Comparison of ENCODE assay signal across 1 fruit fly cellular context in genomic region chr2L:6797408-6797807, dm6.
TF ChIP-seq lines count a peak whose summit lies in the region.

No protein-coding gene starts in this region.

TF ChIP-seq in whole organism, embryonic, 481 proteins besides CTCF, POLR2A, EP300 and RAD21 (continued from another document and continues in another):
- TF ChIP-seq CG17359 (tag; optimal IDR thresholded peaks at IDR 0.05; lab: Kevin White, UChicago) (peak; percentile 97), B-H2 (GFP tag; optimal IDR thresholded peaks at IDR 0.05; lab: Kevin White, UChicago) (peak; percentile 39), Nf-YC (tag; optimal IDR thresholded peaks at IDR 0.05; lab: Kevin White, UChicago) (peak; percentile 35), CG6689 (GFP tag; IDR thresholded peaks at IDR 0.05; lab: Robert Waterston, UW) (no peak), CG17385 (GFP tag; optimal IDR thresholded peaks at IDR 0.05; lab: Kevin White, UChicago) (no peak), bcd (GFP tag; optimal IDR thresholded peaks at IDR 0.05; lab: Kevin White, UChicago) (peak; percentile 47), CG7987 (GFP tag; optimal IDR thresholded peaks at IDR 0.05; lab: Kevin White, UChicago) (no peak), CG18262 (tag; optimal IDR thresholded peaks at IDR 0.05; lab: Kevin White, UChicago) (peak; percentile 39), lilli (GFP tag; optimal IDR thresholded peaks at IDR 0.05; lab: Kevin White, UChicago) (peak; percentile 51), fd102C (GFP tag; optimal IDR thresholded peaks at IDR 0.05; lab: Kevin White, UChicago) (peak; percentile 9), Atf6 (GFP tag; IDR thresholded peaks at IDR 0.05; lab: Robert Waterston, UW) (peak; percentile 18; the same call in 1 of the 2 replicates), MTF-1 (GFP tag; optimal IDR thresholded peaks at IDR 0.05; lab: Kevin White, UChicago; ENCODE audit: borderline replicate concordance) (peak; percentile 36), tll (GFP tag; optimal IDR thresholded peaks at IDR 0.05; lab: Kevin White, UChicago) (no peak), sens-2 (GFP tag; IDR thresholded peaks at IDR 0.05; lab: Robert Waterston, UW) (no peak), CG4820 (GFP tag; optimal IDR thresholded peaks at IDR 0.05; lab: Kevin White, UChicago) (no peak), CG31388 (GFP tag; optimal IDR thresholded peaks at IDR 0.05; lab: Kevin White, UChicago) (no peak), wdn (GFP tag; IDR thresholded peaks at IDR 0.05; lab: Robert Waterston, UW) (no peak), pan (optimal IDR thresholded peaks at IDR 0.05; lab: Kevin White, UChicago) (no peak), pan (GFP tag; optimal IDR thresholded peaks at IDR 0.05 in 1 of 2, IDR thresholded peaks at IDR 0.05 in 1 of 2) (peak in 1 of 2 experiments; percentile 30), lbe (GFP tag; optimal IDR thresholded peaks at IDR 0.05; lab: Kevin White, UChicago) (no peak), E2f1 (GFP tag; IDR thresholded peaks at IDR 0.05; lab: Robert Waterston, UW) (0 out of 2 replicates have a peak, but pooled peaks have one; percentile 19), CG13287 (GFP tag; IDR thresholded peaks at IDR 0.05; lab: Robert Waterston, UW; ENCODE audit: partially characterized antibody) (peak; percentile 75), CG10959 (GFP tag; IDR thresholded peaks at IDR 0.05; lab: Robert Waterston, UW) (no peak), pho (GFP tag; optimal IDR thresholded peaks at IDR 0.05; lab: Kevin White, UChicago) (no peak), Vsx1 (GFP tag; optimal IDR thresholded peaks at IDR 0.05; lab: Kevin White, UChicago) (no peak), Hsf (GFP tag; optimal IDR thresholded peaks at IDR 0.05; lab: Kevin White, UChicago) (peak; percentile 47), MESR4 (GFP tag; optimal IDR thresholded peaks at IDR 0.05; lab: Kevin White, UChicago) (no peak), gfzf (GFP tag; optimal IDR thresholded peaks at IDR 0.05; lab: Kevin White, UChicago) (peak; percentile 35), ara (GFP tag; IDR thresholded peaks at IDR 0.05; lab: Robert Waterston, UW) (no peak), salm (tag; optimal IDR thresholded peaks at IDR 0.05; lab: Kevin White, UChicago) (no peak), dmrt11E (tag; optimal IDR thresholded peaks at IDR 0.05; lab: Kevin White, UChicago) (peak; percentile 25), tna (GFP tag; IDR thresholded peaks at IDR 0.05; lab: Robert Waterston, UW; ENCODE audit: partially characterized antibody) (peak; percentile 30; the same call in 1 of the 2 replicates), zen (tag; optimal IDR thresholded peaks at IDR 0.05; lab: Kevin White, UChicago) (peak; percentile 47), tin (GFP tag; optimal IDR thresholded peaks at IDR 0.05; lab: Kevin White, UChicago) (peak; percentile 41), hbn (GFP tag; IDR thresholded peaks at IDR 0.05; lab: Robert Waterston, UW; ENCODE audit: partially characterized antibody) (no peak), HHEX (GFP tag; optimal IDR thresholded peaks at IDR 0.05; lab: Kevin White, UChicago) (no peak), Jarid2 (GFP tag; optimal IDR thresholded peaks at IDR 0.05; lab: Kevin White, UChicago) (peak; percentile 42), CG9609 (GFP tag; optimal IDR thresholded peaks at IDR 0.05; lab: Kevin White, UChicago) (peak; percentile 30), dmrt99B (tag; optimal IDR thresholded peaks at IDR 0.05; lab: Kevin White, UChicago) (peak; percentile 4), exex (tag; optimal IDR thresholded peaks at IDR 0.05; lab: Kevin White, UChicago) (peak; percentile 59), CG2889 (GFP tag; IDR thresholded peaks at IDR 0.05; lab: Robert Waterston, UW) (no peak), CG12659 (GFP tag; optimal IDR thresholded peaks at IDR 0.05; lab: Kevin White, UChicago) (peak; percentile 34), CG18476 (GFP tag; optimal IDR thresholded peaks at IDR 0.05; lab: Kevin White, UChicago) (no peak), CG1602 (GFP tag; optimal IDR thresholded peaks at IDR 0.05; lab: Kevin White, UChicago) (peak; percentile 17), CG11398 (GFP tag; optimal IDR thresholded peaks at IDR 0.05; lab: Kevin White, UChicago) (no peak), btn (GFP tag; optimal IDR thresholded peaks at IDR 0.05; lab: Kevin White, UChicago) (no peak), eve (GFP tag; optimal IDR thresholded peaks at IDR 0.05; lab: Kevin White, UChicago) (peak in 1 of 2 experiments; percentile 51), CG4404 (GFP tag; IDR thresholded peaks at IDR 0.05; lab: Robert Waterston, UW) (0 out of 2 replicates have a peak, but pooled peaks have one; percentile 14), CG30403 (GFP tag; optimal IDR thresholded peaks at IDR 0.05; lab: Kevin White, UChicago) (peak; percentile 55), CG31441 (GFP tag; IDR thresholded peaks at IDR 0.05; lab: Robert Waterston, UW) (0 out of 2 replicates have a peak, but pooled peaks have one; percentile 15), CG32772 (GFP tag; IDR thresholded peaks at IDR 0.05; lab: Robert Waterston, UW) (peak; percentile 60; the same call in 1 of the 2 replicates), CG11695 (GFP tag; IDR thresholded peaks at IDR 0.05; lab: Robert Waterston, UW) (no peak), Sry-β (GFP tag; optimal IDR thresholded peaks at IDR 0.05; lab: Kevin White, UChicago) (no peak), CG31365 (tag; optimal IDR thresholded peaks at IDR 0.05; lab: Kevin White, UChicago) (peak; percentile 3), CG7839 (tag; optimal IDR thresholded peaks at IDR 0.05; lab: Kevin White, UChicago) (peak; percentile 59), CG9215 (GFP tag; IDR thresholded peaks at IDR 0.05; lab: Robert Waterston, UW) (no peak), lmd (GFP tag; IDR thresholded peaks at IDR 0.05; lab: Robert Waterston, UW) (peak; percentile 49), Bgb (GFP tag; IDR thresholded peaks at IDR 0.05; lab: Robert Waterston, UW; ENCODE audit: partially characterized antibody) (peak; percentile 72), CG7786 (GFP tag; optimal IDR thresholded peaks at IDR 0.05; lab: Kevin White, UChicago) (no peak), trh (GFP tag; optimal IDR thresholded peaks at IDR 0.05; lab: Kevin White, UChicago) (no peak), Chrac-16 (GFP tag; optimal IDR thresholded peaks at IDR 0.05; lab: Kevin White, UChicago) (peak; percentile 46), Side (GFP tag; optimal IDR thresholded peaks at IDR 0.05; lab: Kevin White, UChicago) (no peak), Adf1 (GFP tag; IDR thresholded peaks at IDR 0.05; lab: Robert Waterston, UW) (no peak), sqz (GFP tag; optimal IDR thresholded peaks at IDR 0.05; lab: Kevin White, UChicago) (peak; percentile 77), CG17829 (tag; optimal IDR thresholded peaks at IDR 0.05; lab: Kevin White, UChicago) (peak; percentile 72), NfI (GFP tag; optimal IDR thresholded peaks at IDR 0.05; lab: Kevin White, UChicago) (peak; percentile 40), CG16779 (GFP tag; IDR thresholded peaks at IDR 0.05; lab: Robert Waterston, UW) (peak; percentile 40; the same call in 1 of the 2 replicates), zfh1 (GFP tag; IDR thresholded peaks at IDR 0.05; lab: Robert Waterston, UW) (peak; percentile 38; the same call in 1 of the 3 replicates), Ravus (GFP tag; IDR thresholded peaks at IDR 0.05; lab: Robert Waterston, UW) (no peak), bigmax (GFP tag; optimal IDR thresholded peaks at IDR 0.05; lab: Kevin White, UChicago) (no peak), ab (GFP tag; optimal IDR thresholded peaks at IDR 0.05; lab: Kevin White, UChicago) (no peak), mld (GFP tag; IDR thresholded peaks at IDR 0.05; lab: Robert Waterston, UW; ENCODE audit: partially characterized antibody) (no peak), CG15601 (tag; optimal IDR thresholded peaks at IDR 0.05; lab: Kevin White, UChicago) (peak; percentile 65), CG15073 (GFP tag; optimal IDR thresholded peaks at IDR 0.05; lab: Kevin White, UChicago) (no peak), slou (GFP tag; optimal IDR thresholded peaks at IDR 0.05; lab: Kevin White, UChicago) (peak; percentile 55), CG12769 (tag; optimal IDR thresholded peaks at IDR 0.05; lab: Kevin White, UChicago) (no peak), schlank (tag; optimal IDR thresholded peaks at IDR 0.05; lab: Kevin White, UChicago) (no peak), CG10209 (GFP tag; optimal IDR thresholded peaks at IDR 0.05; lab: Kevin White, UChicago) (peak; percentile 25), CG33557 (GFP tag; optimal IDR thresholded peaks at IDR 0.05; lab: Kevin White, UChicago) (no peak), gsb-n (tag; optimal IDR thresholded peaks at IDR 0.05; lab: Kevin White, UChicago) (peak; percentile 24), CG33213 (GFP tag; optimal IDR thresholded peaks at IDR 0.05; lab: Kevin White, UChicago) (peak; percentile 77), CG7928 (GFP tag; optimal IDR thresholded peaks at IDR 0.05; lab: Kevin White, UChicago) (peak; percentile 6), pfk (GFP tag; optimal IDR thresholded peaks at IDR 0.05; lab: Kevin White, UChicago) (no peak), CG6765 (GFP tag; optimal IDR thresholded peaks at IDR 0.05; lab: Kevin White, UChicago) (no peak), CG16863 (GFP tag; optimal IDR thresholded peaks at IDR 0.05; lab: Kevin White, UChicago) (no peak), CG10321 (GFP tag; IDR thresholded peaks at IDR 0.05; lab: Robert Waterston, UW) (no peak), CG5180 (GFP tag; optimal IDR thresholded peaks at IDR 0.05; lab: Kevin White, UChicago) (no peak), Spps (tag; optimal IDR thresholded peaks at IDR 0.05; lab: Kevin White, UChicago) (no peak), ssp (GFP tag; IDR thresholded peaks at IDR 0.05; lab: Robert Waterston, UW) (no peak), ken (GFP tag; IDR thresholded peaks at IDR 0.05; lab: Robert Waterston, UW) (no peak), Ptx1 (GFP tag; IDR thresholded peaks at IDR 0.05; lab: Robert Waterston, UW) (0 out of 2 replicates have a peak, but pooled peaks have one; percentile 38), Rx (GFP tag; IDR thresholded peaks at IDR 0.05; lab: Robert Waterston, UW) (no peak), en (GFP tag; optimal IDR thresholded peaks at IDR 0.05; lab: Kevin White, UChicago) (no peak), CG2202 (tag; optimal IDR thresholded peaks at IDR 0.05; lab: Kevin White, UChicago) (no peak), CG6854 (GFP tag; optimal IDR thresholded peaks at IDR 0.05; lab: Kevin White, UChicago) (no peak), Ssrp (tag; optimal IDR thresholded peaks at IDR 0.05; lab: Kevin White, UChicago) (peak; percentile 1), Dp (GFP tag; optimal IDR thresholded peaks at IDR 0.05; lab: Kevin White, UChicago) (peak; percentile 97), HmgD (GFP tag; optimal IDR thresholded peaks at IDR 0.05; lab: Kevin White, UChicago) (peak; percentile 69), CG1832 (GFP tag; optimal IDR thresholded peaks at IDR 0.05; lab: Kevin White, UChicago) (no peak), Asciz (GFP tag; optimal IDR thresholded peaks at IDR 0.05; lab: Kevin White, UChicago) (no peak), Gsc (GFP tag; IDR thresholded peaks at IDR 0.05; lab: Robert Waterston, UW) (no peak), vnd (GFP tag; IDR thresholded peaks at IDR 0.05; lab: Robert Waterston, UW; ENCODE audit: partially characterized antibody) (no peak), CG13424 (tag; optimal IDR thresholded peaks at IDR 0.05; lab: Kevin White, UChicago) (peak; percentile 29), Blimp-1 (GFP tag; optimal IDR thresholded peaks at IDR 0.05; lab: Kevin White, UChicago) (no peak), pita (GFP tag; optimal IDR thresholded peaks at IDR 0.05; lab: Kevin White, UChicago) (peak; percentile 89), Sin3A (optimal IDR thresholded peaks at IDR 0.05; lab: Kevin White, UChicago) (no peak), klu (GFP tag; IDR thresholded peaks at IDR 0.05; lab: Robert Waterston, UW) (no peak), eyg (GFP tag; optimal IDR thresholded peaks at IDR 0.05; lab: Kevin White, UChicago) (no peak), CG11504 (tag; optimal IDR thresholded peaks at IDR 0.05; lab: Kevin White, UChicago) (no peak), CG4617 (GFP tag; optimal IDR thresholded peaks at IDR 0.05; lab: Kevin White, UChicago; ENCODE audit: borderline replicate concordance) (no peak), Trl (optimal IDR thresholded peaks at IDR 0.05; lab: Kevin White, UChicago) (no peak), Trl (GFP tag; optimal IDR thresholded peaks at IDR 0.05; lab: Kevin White, UChicago) (peak; percentile 53), ewg (GFP tag; optimal IDR thresholded peaks at IDR 0.05; lab: Kevin White, UChicago) (no peak), CG8089 (GFP tag; optimal IDR thresholded peaks at IDR 0.05; lab: Kevin White, UChicago) (peak; percentile 8), Awh (GFP tag; IDR thresholded peaks at IDR 0.05; lab: Robert Waterston, UW) (no peak), CG14441 (GFP tag; IDR thresholded peaks at IDR 0.05; lab: Robert Waterston, UW) (peak; percentile 44; the same call in 1 of the 2 replicates), Xbp1 (GFP tag; optimal IDR thresholded peaks at IDR 0.05; lab: Kevin White, UChicago) (peak; percentile 75), CG12071 (GFP tag; optimal IDR thresholded peaks at IDR 0.05; lab: Kevin White, UChicago) (no peak), wek (GFP tag; optimal IDR thresholded peaks at IDR 0.05; lab: Kevin White, UChicago) (no peak), CG34224 (GFP tag; IDR thresholded peaks at IDR 0.05; lab: Robert Waterston, UW; ENCODE audit: partially characterized antibody) (0 out of 3 replicates have a peak, but pooled peaks have one; percentile 17), Gug (GFP tag; IDR thresholded peaks at IDR 0.05; lab: Robert Waterston, UW) (peak; percentile 19; the same call in 1 of the 4 replicates), Mrtf (GFP tag; IDR thresholded peaks at IDR 0.05; lab: Robert Waterston, UW) (peak; percentile 17; the same call in 1 of the 3 replicates), Dip2 (GFP tag; IDR thresholded peaks at IDR 0.05; lab: Robert Waterston, UW) (no peak), jumu (GFP tag; optimal IDR thresholded peaks at IDR 0.05; lab: Kevin White, UChicago) (no peak), gro (GFP tag; optimal IDR thresholded peaks at IDR 0.05; lab: Kevin White, UChicago) (peak; percentile 37), CG1233 (GFP tag; optimal IDR thresholded peaks at IDR 0.05; lab: Kevin White, UChicago) (no peak), CG13624 (GFP tag; optimal IDR thresholded peaks at IDR 0.05; lab: Kevin White, UChicago) (peak; percentile 49), odd (GFP tag; optimal IDR thresholded peaks at IDR 0.05; lab: Kevin White, UChicago) (no peak), CG8290 (GFP tag; optimal IDR thresholded peaks at IDR 0.05; lab: Kevin White, UChicago) (peak; percentile 77), CG8290 (tag; optimal IDR thresholded peaks at IDR 0.05; lab: Kevin White, UChicago) (no peak), ranshi (GFP tag; IDR thresholded peaks at IDR 0.05; lab: Robert Waterston, UW) (no peak), CG10462 (GFP tag; optimal IDR thresholded peaks at IDR 0.05; lab: Kevin White, UChicago) (peak; percentile 1)
